Worm (Caenorhabditis elegans) whole organism, young adult: ENCODE results near the gene col-109.

Experiments
- F10E7.11 ChIP-seq: sonication (generic microtip); optimal IDR thresholded peaks from 2 replicates; lab custom pipeline; 2017; ENCODE audit warnings: mild to moderate bottlenecking, missing genetic modification characterization, moderate library complexity, missing compliant biosample characterization
- F23B12.7 ChIP-seq: sonication (generic microtip); optimal IDR thresholded peaks from 2 replicates; lab custom pipeline; 2017; ENCODE audit warnings: missing genetic modification characterization, mild to moderate bottlenecking, missing compliant biosample characterization, antibody characterized with exemption, moderate library complexity; ENCODE audit not compliant: insufficient read depth
- ZK185.1 ChIP-seq: sonication (generic microtip); optimal IDR thresholded peaks from 2 replicates; lab custom pipeline; 2016; ENCODE audit warnings: mild to moderate bottlenecking, missing genetic modification characterization, missing compliant biosample characterization; ENCODE audit not compliant: poor library complexity, severe bottlenecking
- cebp-1 ChIP-seq, 2 experiments: fragments of 200-800 bp in 1 of 2; sonication (Bioruptor generic) in 1 of 2; sonication (generic microtip) in 1 of 2; IDR thresholded peaks in 1 of 2; optimal IDR thresholded peaks in 1 of 2; 2 replicates each; pipeline versions ENCODE4 v1.3.6 to Lab custom; 2017 to 2022; ENCODE audit warnings: missing compliant biosample characterization in 2 of 2, missing genetic modification characterization in 2 of 2, mild to moderate bottlenecking in 1 of 2, missing genetic modification reagents in 1 of 2, moderate library complexity in 1 of 2
- die-1 ChIP-seq: sonication (generic microtip); optimal IDR thresholded peaks from 2 replicates; lab custom pipeline; 2016; ENCODE audit warnings: missing genotype, mild to moderate bottlenecking, missing genetic modification characterization, missing compliant biosample characterization
- dpl-1 ChIP-seq: fragments of 150-350 bp; optimal IDR thresholded peaks from 2 replicates; lab custom pipeline; 2014; ENCODE audit warnings: missing biosample characterization, missing genetic modification reagents, missing genetic modification characterization
- lin-35 ChIP-seq, 3 experiments: fragments of 150-350 bp in 2 of 3; sonication (generic microtip) in 1 of 3; optimal IDR thresholded peaks; 2 replicates each; lab custom pipeline; 2014 to 2018; ENCODE audit warnings: missing biosample characterization in 3 of 3, missing genetic modification characterization in 3 of 3, missing genetic modification reagents in 3 of 3
- sea-2 ChIP-seq: fragments of 200-800 bp; sonication (Bioruptor generic); IDR thresholded peaks from 2 replicates; pipeline ENCODE4 v1.3.6; 2022; ENCODE audit warnings: missing genetic modification characterization, missing compliant biosample characterization

ce11 chrIV:1791775-1792174, 28.3 kb downstream of the col-109 start:
- no peak for TF ChIP-seq F23B12.7 (tag; lab: Kevin White, UChicago)
- TF ChIP-seq dpl-1 (GFP tag; lab: Kevin White, UChicago) = no peak
- TF ChIP-seq cebp-1 (GFP tag; IDR thresholded peaks at IDR 0.05; lab: Robert Waterston, UW) = no peak
- TF ChIP-seq cebp-1 (tag; optimal IDR thresholded peaks at IDR 0.05; lab: Kevin White, UChicago) = no peak
- TF ChIP-seq die-1 (tag; lab: Kevin White, UChicago) = no peak
- TF ChIP-seq sea-2 (GFP tag; lab: Robert Waterston, UW) = no peak
- TF ChIP-seq ZK185.1 (tag; lab: Kevin White, UChicago) = no peak
- TF ChIP-seq F10E7.11 (tag; lab: Kevin White, UChicago) = no peak
- TF ChIP-seq lin-35 (GFP tag; optimal IDR thresholded peaks at IDR 0.05; lab: Kevin White, UChicago) = no peak
